Fruit fly (Drosophila melanogaster) whole organism, prepupa: Measurements from ENCODE around the gene ppk23.
A peak's percentile ranks its signal among the peaks of the same experiment; 100 is the strongest.

Source experiments
- CG10631 ChIP-seq: fragments of 200-800 bp; sonication (Bioruptor generic); optimal IDR thresholded peaks from 2 replicates; lab custom pipeline; 2016; ENCODE audit warnings: missing biosample characterization, missing genetic modification characterization
- CG10669 ChIP-seq: fragments of 200-800 bp; sonication (Bioruptor generic); optimal IDR thresholded peaks from 3 replicates; lab custom pipeline; 2018; ENCODE audit warnings: missing biosample characterization, mild to moderate bottlenecking, missing genetic modification characterization, moderate library complexity
- CG11294 ChIP-seq: fragments of 200-800 bp; sonication (Bioruptor generic); IDR thresholded peaks from 2 replicates; pipeline ENCODE4 v1.3.6; 2022; ENCODE audit warnings: missing biosample characterization, missing genetic modification characterization
- CG11902 ChIP-seq: fragments of 200-800 bp; sonication (Bioruptor generic); optimal IDR thresholded peaks from 3 replicates; lab custom pipeline; 2016; ENCODE audit warnings: missing biosample characterization, missing genetic modification characterization
- CG15336 ChIP-seq: fragments of 200-800 bp; sonication (Bioruptor generic); IDR thresholded peaks from 2 replicates; pipeline ENCODE4 v1.3.6; 2022; ENCODE audit warnings: missing biosample characterization, missing genetic modification characterization
- CG1621 ChIP-seq: fragments of 200-800 bp; sonication (Bioruptor generic); optimal IDR thresholded peaks from 3 replicates; lab custom pipeline; 2018; ENCODE audit warnings: missing biosample characterization, mild to moderate bottlenecking, missing genetic modification characterization
- CG16779 ChIP-seq: fragments of 200-800 bp; sonication (Bioruptor generic); optimal IDR thresholded peaks from 3 replicates; lab custom pipeline; 2017; ENCODE audit warnings: missing biosample characterization, mild to moderate bottlenecking, missing genetic modification characterization
- CG3032 ChIP-seq: fragments of 200-800 bp; optimal IDR thresholded peaks from 2 replicates; lab custom pipeline; 2019; ENCODE audit warnings: missing biosample characterization, mild to moderate bottlenecking, missing genetic modification characterization, moderate library complexity
- CG31627 ChIP-seq: fragments of 200-800 bp; sonication (Bioruptor generic); optimal IDR thresholded peaks from 3 replicates; lab custom pipeline; 2016; ENCODE audit warnings: missing biosample characterization, missing genetic modification characterization
- CG32006 ChIP-seq: fragments of 200-800 bp; sonication (Bioruptor generic); optimal IDR thresholded peaks from 3 replicates; lab custom pipeline; 2017; ENCODE audit warnings: missing biosample characterization, mild to moderate bottlenecking, missing genetic modification characterization
- CG34406 ChIP-seq: fragments of 200-800 bp; sonication (Bioruptor generic); optimal IDR thresholded peaks from 3 replicates; lab custom pipeline; 2016; ENCODE audit warnings: missing biosample characterization, missing genetic modification characterization
- CG3919 ChIP-seq: fragments of 200-800 bp; sonication (Bioruptor generic); optimal IDR thresholded peaks from 3 replicates; lab custom pipeline; 2016; ENCODE audit warnings: missing biosample characterization, missing genetic modification characterization
- CG6276 ChIP-seq: fragments of 200-800 bp; sonication (Bioruptor generic); optimal IDR thresholded peaks from 2 replicates; lab custom pipeline; 2017; ENCODE audit warnings: missing biosample characterization, mild to moderate bottlenecking, missing genetic modification characterization
- CG6792 ChIP-seq: fragments of 200-800 bp; sonication (Bioruptor generic); optimal IDR thresholded peaks from 3 replicates; lab custom pipeline; 2016; ENCODE audit warnings: missing biosample characterization, missing genetic modification characterization
- CG6808 ChIP-seq: fragments of 200-800 bp; sonication (Bioruptor generic); optimal IDR thresholded peaks from 3 replicates; lab custom pipeline; 2017; ENCODE audit warnings: missing biosample characterization, missing genetic modification characterization, mild to moderate bottlenecking, moderate library complexity, missing genetic modification reagents
- CG6854 ChIP-seq: fragments of 200-800 bp; sonication (Bioruptor generic); optimal IDR thresholded peaks from 2 replicates; lab custom pipeline; 2017; ENCODE audit warnings: missing biosample characterization, mild to moderate bottlenecking, missing genetic modification characterization
- CG8319 ChIP-seq: fragments of 200-800 bp; sonication (Bioruptor generic); optimal IDR thresholded peaks from 3 replicates; lab custom pipeline; 2016; ENCODE audit warnings: missing biosample characterization, missing genetic modification characterization
- CG8632 ChIP-seq: fragments of 200-800 bp; sonication (Bioruptor generic); optimal IDR thresholded peaks from 3 replicates; lab custom pipeline; 2016; ENCODE audit warnings: missing biosample characterization, missing genetic modification characterization
- CG9139 ChIP-seq: fragments of 200-800 bp; sonication (Bioruptor generic); optimal IDR thresholded peaks from 3 replicates; lab custom pipeline; 2017; ENCODE audit warnings: missing biosample characterization, mild to moderate bottlenecking, missing genetic modification characterization
- Eip75B ChIP-seq: fragments of 200-800 bp; sonication (Bioruptor generic); optimal IDR thresholded peaks from 3 replicates; lab custom pipeline; 2016; ENCODE audit warnings: missing biosample characterization, missing genetic modification characterization
- Ets21C ChIP-seq: fragments of 200-800 bp; sonication (Bioruptor generic); optimal IDR thresholded peaks from 3 replicates; lab custom pipeline; 2016; ENCODE audit warnings: missing biosample characterization, missing genetic modification characterization
- Ets96B ChIP-seq: fragments of 200-800 bp; optimal IDR thresholded peaks from 2 replicates; lab custom pipeline; 2019; ENCODE audit warnings: missing biosample characterization, mild to moderate bottlenecking, missing genetic modification characterization, moderate library complexity
- Gug ChIP-seq: fragments of 200-800 bp; sonication (Bioruptor generic); IDR thresholded peaks from 2 replicates; pipeline ENCODE4 v1.3.6; 2022; ENCODE audit warnings: missing biosample characterization, missing genetic modification characterization
- Hr38 ChIP-seq: sonication (Bioruptor generic); optimal IDR thresholded peaks from 2 replicates; lab custom pipeline; 2016; ENCODE audit warnings: missing biosample characterization, missing genetic modification characterization
- Hr39 ChIP-seq: fragments of 200-800 bp; sonication (Bioruptor generic); optimal IDR thresholded peaks from 2 replicates; lab custom pipeline; 2016; ENCODE audit warnings: missing biosample characterization, missing genetic modification characterization
- Hr4 ChIP-seq: fragments of 200-800 bp; sonication (Bioruptor generic); optimal IDR thresholded peaks from 3 replicates; lab custom pipeline; 2016; ENCODE audit warnings: missing biosample characterization, missing genetic modification characterization
- Met ChIP-seq: fragments of 200-800 bp; sonication (Bioruptor generic); optimal IDR thresholded peaks from 3 replicates; lab custom pipeline; 2016; ENCODE audit warnings: missing biosample characterization, missing genetic modification characterization
- OdsH ChIP-seq: fragments of 200-800 bp; sonication (Bioruptor generic); optimal IDR thresholded peaks from 3 replicates; lab custom pipeline; 2016; ENCODE audit warnings: missing biosample characterization, missing genetic modification characterization
- Smox ChIP-seq: fragments of 200-800 bp; sonication (Bioruptor generic); optimal IDR thresholded peaks from 3 replicates; lab custom pipeline; 2016; ENCODE audit warnings: missing biosample characterization, missing genetic modification characterization
- Sox14 ChIP-seq: fragments of 200-800 bp; sonication (Bioruptor generic); optimal IDR thresholded peaks from 3 replicates; lab custom pipeline; 2016; ENCODE audit warnings: missing biosample characterization, missing genetic modification characterization
- Sox15 ChIP-seq: fragments of 200-800 bp; sonication (Bioruptor generic); optimal IDR thresholded peaks from 3 replicates; lab custom pipeline; 2016; ENCODE audit warnings: missing biosample characterization, missing genetic modification characterization
- achi ChIP-seq: fragments of 200-800 bp; sonication (Bioruptor generic); optimal IDR thresholded peaks from 3 replicates; lab custom pipeline; 2016; ENCODE audit warnings: missing biosample characterization, missing genetic modification characterization
- acj6 ChIP-seq: fragments of 200-800 bp; sonication (Bioruptor generic); optimal IDR thresholded peaks from 3 replicates; lab custom pipeline; 2016; ENCODE audit warnings: missing biosample characterization, missing genetic modification characterization
- dac ChIP-seq: fragments of 200-800 bp; sonication (Bioruptor generic); optimal IDR thresholded peaks from 2 replicates; lab custom pipeline; 2017; ENCODE audit warnings: missing biosample characterization, mild to moderate bottlenecking, missing genetic modification characterization
- dsx ChIP-seq: fragments of 200-800 bp; optimal IDR thresholded peaks from 3 replicates; lab custom pipeline; 2019; ENCODE audit warnings: missing biosample characterization, mild to moderate bottlenecking, missing genetic modification characterization, moderate library complexity; ENCODE audit not compliant: poor library complexity, severe bottlenecking
- eg ChIP-seq: fragments of 200-800 bp; sonication (Bioruptor generic); IDR thresholded peaks from 3 replicates; pipeline ENCODE4 v1.3.6; 2022; ENCODE audit warnings: missing biosample characterization, missing genetic modification characterization
- esn ChIP-seq: fragments of 200-800 bp; sonication (Bioruptor generic); optimal IDR thresholded peaks from 2 replicates; lab custom pipeline; 2016; ENCODE audit warnings: missing biosample characterization, mild to moderate bottlenecking, missing genetic modification characterization, moderate library complexity
- fd59A ChIP-seq: fragments of 200-800 bp; sonication (Bioruptor generic); optimal IDR thresholded peaks from 2 replicates; lab custom pipeline; 2017; ENCODE audit warnings: missing biosample characterization, mild to moderate bottlenecking, missing genetic modification characterization, missing genetic modification reagents
- lz ChIP-seq: fragments of 200-800 bp; sonication (Bioruptor generic); optimal IDR thresholded peaks from 3 replicates; lab custom pipeline; 2016; ENCODE audit warnings: missing biosample characterization, missing genetic modification characterization
- net ChIP-seq: fragments of 200-800 bp; sonication (Bioruptor generic); optimal IDR thresholded peaks from 3 replicates; lab custom pipeline; 2016; ENCODE audit warnings: missing biosample characterization, missing genetic modification characterization
- spab ChIP-seq: fragments of 200-800 bp; sonication (Bioruptor generic); optimal IDR thresholded peaks from 2 replicates; lab custom pipeline; 2017; ENCODE audit warnings: missing biosample characterization, mild to moderate bottlenecking, missing genetic modification characterization, missing genetic modification reagents
- svp ChIP-seq: fragments of 200-800 bp; sonication (Bioruptor generic); peaks from one replicate; lab custom pipeline; 2016; ENCODE audit warnings: missing biosample characterization, missing genetic modification characterization
- topi ChIP-seq: fragments of 200-800 bp; sonication (Bioruptor generic); optimal IDR thresholded peaks from 3 replicates; lab custom pipeline; 2016; ENCODE audit warnings: missing biosample characterization, missing genetic modification characterization
- vri ChIP-seq: fragments of 200-800 bp; sonication (Bioruptor generic); optimal IDR thresholded peaks from 3 replicates; lab custom pipeline; 2016; ENCODE audit warnings: missing biosample characterization, mild to moderate bottlenecking, missing genetic modification characterization

ppk23 gene

dm6 chrX:17570912-17571609, 2.0 kb upstream of the ppk23 start (continued):
- TF ChIP-seq CG6792 (GFP tag; lab: Kevin White, UChicago) = peak; percentile 76
- TF ChIP-seq CG8632 = peak; percentile 53
- no peak for TF ChIP-seq CG16779 (tag; lab: Kevin White, UChicago)
- TF ChIP-seq vri = peak; percentile 38
- TF ChIP-seq achi (GFP tag; lab: Kevin White, UChicago) = peak; percentile 71
- peak; percentile 45 for TF ChIP-seq dsx (GFP tag; lab: Kevin White, UChicago)
- peak; percentile 55 for TF ChIP-seq Sox15 (GFP tag; lab: Kevin White, UChicago)
- TF ChIP-seq Sox14 (GFP tag; lab: Kevin White, UChicago) = peak; percentile 80
- TF ChIP-seq CG8319 (GFP tag; lab: Kevin White, UChicago) = peak; percentile 33

- TF ChIP-seq CG10631 (GFP tag; lab: Kevin White, UChicago) = no peak
- no peak for TF ChIP-seq Gug (GFP tag; lab: Robert Waterston, UW)
- no peak for TF ChIP-seq Smox (GFP tag; lab: Kevin White, UChicago)
- no peak for TF ChIP-seq CG3919 (GFP tag; lab: Kevin White, UChicago)
- TF ChIP-seq lz (GFP tag; lab: Kevin White, UChicago) = no peak
- no peak for TF ChIP-seq Hr39 (GFP tag; lab: Kevin White, UChicago)
- no peak for TF ChIP-seq CG15336 (GFP tag; lab: Robert Waterston, UW)
- TF ChIP-seq CG3032 (tag; lab: Kevin White, UChicago) = no peak
- TF ChIP-seq acj6 (GFP tag; lab: Kevin White, UChicago) = no peak
- no peak for TF ChIP-seq CG32006 (GFP tag; lab: Kevin White, UChicago)
- no peak for TF ChIP-seq Hr4
- TF ChIP-seq Sox14 (GFP tag; lab: Kevin White, UChicago) = no peak
- no peak for TF ChIP-seq OdsH (GFP tag; lab: Kevin White, UChicago)
- TF ChIP-seq CG16779 (tag; lab: Kevin White, UChicago) = no peak
- no peak for TF ChIP-seq CG9139 (GFP tag; lab: Kevin White, UChicago)
- no peak for TF ChIP-seq CG34406 (GFP tag; lab: Kevin White, UChicago)
- TF ChIP-seq CG1621 (tag; lab: Kevin White, UChicago) = no peak
- no peak for TF ChIP-seq CG6808
- no peak for TF ChIP-seq CG10669 (GFP tag; lab: Kevin White, UChicago)
Measured at dm6 chrX:17566128-17566527, 2.9 kb downstream of the ppk23 start.

dm6 chrX:17562585-17562984, 6.4 kb downstream of the ppk23 start:
- TF ChIP-seq OdsH (GFP tag; lab: Kevin White, UChicago) = peak; percentile 73
- TF ChIP-seq Ets21C = no peak
- peak; percentile 58 for TF ChIP-seq topi (GFP tag; lab: Kevin White, UChicago)
- peak; percentile 51 for TF ChIP-seq CG16779 (tag; lab: Kevin White, UChicago)
- peak; percentile 27 for TF ChIP-seq CG11902
- peak; percentile 57 for TF ChIP-seq Met (GFP tag; lab: Kevin White, UChicago)
- peak; percentile 79 for TF ChIP-seq achi (GFP tag; lab: Kevin White, UChicago)
- peak; percentile 67 for TF ChIP-seq CG3919 (GFP tag; lab: Kevin White, UChicago)
- peak; percentile 50 for TF ChIP-seq fd59A (GFP tag; lab: Kevin White, UChicago)
- peak; percentile 82 for TF ChIP-seq Ets96B (tag; lab: Kevin White, UChicago)
- TF ChIP-seq CG11294 (GFP tag; lab: Robert Waterston, UW) = peak; percentile 38; the same call in 1 of the 2 replicates
- peak; percentile 23 for TF ChIP-seq Hr39 (GFP tag; lab: Kevin White, UChicago)
- TF ChIP-seq spab (GFP tag; lab: Kevin White, UChicago) = peak; percentile 59
- peak; percentile 77 for TF ChIP-seq dsx (GFP tag; lab: Kevin White, UChicago)
- TF ChIP-seq Smox (GFP tag; lab: Kevin White, UChicago) = peak; percentile 50
- TF ChIP-seq CG10631 (GFP tag; lab: Kevin White, UChicago) = peak; percentile 82
- peak; percentile 76 for TF ChIP-seq CG34406 (GFP tag; lab: Kevin White, UChicago)
- TF ChIP-seq CG1621 (tag; lab: Kevin White, UChicago) = peak; percentile 37
- peak; percentile 50 for TF ChIP-seq lz (GFP tag; lab: Kevin White, UChicago)
- TF ChIP-seq esn (GFP tag; lab: Kevin White, UChicago) = peak; percentile 65
- peak; percentile 55 for TF ChIP-seq CG6792 (GFP tag; lab: Kevin White, UChicago)
- no peak for TF ChIP-seq dac (GFP tag; lab: Kevin White, UChicago)
- peak; percentile 72 for TF ChIP-seq CG10669 (GFP tag; lab: Kevin White, UChicago)
- TF ChIP-seq eg = peak; percentile 57; the same call in 1 of the 3 replicates
- TF ChIP-seq CG6276 = peak; percentile 59
- no peak for TF ChIP-seq CG31627
- TF ChIP-seq Sox14 (GFP tag; lab: Kevin White, UChicago) = peak; percentile 49
- TF ChIP-seq svp (GFP tag; lab: Kevin White, UChicago) = peak; percentile 79
- peak; percentile 74 for TF ChIP-seq acj6 (GFP tag; lab: Kevin White, UChicago)
- TF ChIP-seq Eip75B = peak; percentile 49
- peak; percentile 46 for TF ChIP-seq net (GFP tag; lab: Kevin White, UChicago)
- TF ChIP-seq CG6854 (GFP tag; lab: Kevin White, UChicago) = peak; percentile 29
- no peak for TF ChIP-seq Hr38 (GFP tag; lab: Kevin White, UChicago)
- TF ChIP-seq Gug (GFP tag; lab: Robert Waterston, UW) = peak; percentile 45
